Worm (Caenorhabditis elegans) whole organism, L3 larva: Measurements from ENCODE around the gene nspc-5.
A peak's percentile ranks its signal among the peaks of the same experiment; 100 is the strongest.

Experiments used
- R02D3.7 ChIP-seq: fragments of 150-350 bp; optimal IDR thresholded peaks from 2 replicates; lab custom pipeline; 2014; ENCODE audit warnings: missing biosample characterization, missing genetic modification characterization
- ZK546.5 ChIP-seq: sonication (generic microtip); optimal IDR thresholded peaks from 2 replicates; lab custom pipeline; 2017; ENCODE audit warnings: missing biosample characterization, missing genetic modification characterization
- aly-2 ChIP-seq: fragments of 150-350 bp; optimal IDR thresholded peaks from 2 replicates; lab custom pipeline; 2014; ENCODE audit warnings: missing biosample characterization, missing genetic modification characterization
- ama-1 ChIP-seq: fragments of 150-350 bp; optimal IDR thresholded peaks from 2 replicates; lab custom pipeline; 2018
- ceh-16 ChIP-seq: sonication (generic microtip); optimal IDR thresholded peaks from 2 replicates; lab custom pipeline; 2017; ENCODE audit warnings: missing biosample characterization, missing genetic modification characterization
- ceh-28 ChIP-seq: fragments of 150-350 bp; optimal IDR thresholded peaks from 2 replicates; lab custom pipeline; 2014; ENCODE audit warnings: missing biosample characterization, missing genetic modification reagents, missing genetic modification characterization
- ceh-82 ChIP-seq: fragments of 150-350 bp; optimal IDR thresholded peaks from 2 replicates; lab custom pipeline; 2014; ENCODE audit warnings: missing biosample characterization, missing genetic modification characterization
- ceh-9 ChIP-seq: sonication (generic microtip); optimal IDR thresholded peaks from 2 replicates; lab custom pipeline; 2018; ENCODE audit warnings: missing biosample characterization, missing genetic modification characterization
- daf-12 ChIP-seq: fragments of 150-350 bp; optimal IDR thresholded peaks from 2 replicates; lab custom pipeline; 2014; ENCODE audit warnings: missing biosample characterization, missing genetic modification reagents, missing genetic modification characterization
- egl-27 ChIP-seq: sonication (generic microtip); optimal IDR thresholded peaks from 4 replicates; lab custom pipeline; 2017; ENCODE audit warnings: missing biosample characterization, missing genetic modification reagents, missing genetic modification characterization
- egl-5 ChIP-seq: fragments of 150-350 bp; optimal IDR thresholded peaks from 2 replicates; lab custom pipeline; 2017; ENCODE audit warnings: missing biosample characterization, missing genetic modification reagents, missing genetic modification characterization, inconsistent platforms
- elt-1 ChIP-seq: fragments of 150-350 bp; optimal IDR thresholded peaks from 2 replicates; lab custom pipeline; 2014; ENCODE audit warnings: missing biosample characterization, missing genetic modification characterization
- elt-2 ChIP-seq: sonication (generic microtip); optimal IDR thresholded peaks from 2 replicates; lab custom pipeline; 2016; ENCODE audit warnings: missing genetic modification reagents, mild to moderate bottlenecking, missing genetic modification characterization, missing compliant biosample characterization
- elt-3 ChIP-seq, 3 experiments: fragments of 150-350 bp in 1 of 3; sonication (generic microtip) in 2 of 3; optimal IDR thresholded peaks; 2 replicates in 2 of 3; 4 replicates in 1 of 3; lab custom pipeline; 2014 to 2017; ENCODE audit warnings: missing biosample characterization in 3 of 3, missing genetic modification characterization in 3 of 3
- eor-1 ChIP-seq, 2 experiments: fragments of 150-350 bp; optimal IDR thresholded peaks; 2 replicates each; lab custom pipeline; 2014 to 2018; ENCODE audit warnings: missing biosample characterization in 2 of 2, missing genetic modification characterization in 2 of 2
- fkh-10 ChIP-seq: sonication (generic microtip); optimal IDR thresholded peaks from 2 replicates; lab custom pipeline; 2017; ENCODE audit warnings: missing biosample characterization, missing genetic modification reagents, missing genetic modification characterization
- fkh-2 ChIP-seq: fragments of 150-350 bp; optimal IDR thresholded peaks from 2 replicates; lab custom pipeline; 2014; ENCODE audit warnings: missing biosample characterization, missing genetic modification reagents, missing genetic modification characterization
- fos-1 ChIP-seq: fragments of 150-350 bp; optimal IDR thresholded peaks from 2 replicates; lab custom pipeline; 2014; ENCODE audit warnings: missing biosample characterization, missing genetic modification characterization
- hmg-11 ChIP-seq: sonication (generic microtip); optimal IDR thresholded peaks from 2 replicates; lab custom pipeline; 2016; ENCODE audit warnings: missing genetic modification characterization, missing compliant biosample characterization
- jun-1 ChIP-seq: fragments of 150-350 bp; optimal IDR thresholded peaks from 2 replicates; lab custom pipeline; 2014; ENCODE audit warnings: missing biosample characterization, missing genetic modification reagents, missing genetic modification characterization
- lin-15B ChIP-seq: fragments of 150-350 bp; optimal IDR thresholded peaks from 2 replicates; lab custom pipeline; 2014; ENCODE audit warnings: missing biosample characterization, missing genetic modification characterization
- lin-39 ChIP-seq: fragments of 150-350 bp; optimal IDR thresholded peaks from 2 replicates; lab custom pipeline; 2018; ENCODE audit warnings: missing biosample characterization, missing genetic modification reagents, missing genetic modification characterization
- lsy-12 ChIP-seq: sonication (generic microtip); optimal IDR thresholded peaks from 2 replicates; lab custom pipeline; 2016; ENCODE audit warnings: mild to moderate bottlenecking, missing genetic modification characterization, missing compliant biosample characterization
- mdl-1 ChIP-seq: fragments of 150-350 bp; optimal IDR thresholded peaks from 2 replicates; lab custom pipeline; 2014; ENCODE audit warnings: missing biosample characterization, missing genetic modification characterization
- mml-1 ChIP-seq: fragments of 150-350 bp; sonication (generic microtip); optimal IDR thresholded peaks from 3 replicates; lab custom pipeline; 2014; ENCODE audit warnings: missing biosample characterization, missing genetic modification characterization
- nfya-1 ChIP-seq: sonication (generic microtip); optimal IDR thresholded peaks from 2 replicates; lab custom pipeline; 2017; ENCODE audit warnings: missing genetic modification characterization, mild to moderate bottlenecking, missing compliant biosample characterization, antibody characterized with exemption, moderate library complexity; ENCODE audit not compliant: insufficient read depth
- nhr-11 ChIP-seq: fragments of 150-350 bp; optimal IDR thresholded peaks from 2 replicates; lab custom pipeline; 2014; ENCODE audit warnings: missing biosample characterization, missing genetic modification characterization
- nhr-12 ChIP-seq: fragments of 150-350 bp; optimal IDR thresholded peaks from 2 replicates; lab custom pipeline; 2014; ENCODE audit warnings: missing biosample characterization, missing genetic modification characterization
- nhr-23 ChIP-seq: fragments of 150-350 bp; optimal IDR thresholded peaks from 2 replicates; lab custom pipeline; 2014; ENCODE audit warnings: missing biosample characterization, missing genetic modification reagents, missing genetic modification characterization
- nhr-237 ChIP-seq: fragments of 150-350 bp; optimal IDR thresholded peaks from 2 replicates; lab custom pipeline; 2014; ENCODE audit warnings: missing biosample characterization, missing genetic modification characterization
- nhr-25 ChIP-seq: sonication (generic microtip); optimal IDR thresholded peaks from 2 replicates; lab custom pipeline; 2017; ENCODE audit warnings: missing biosample characterization, missing genetic modification characterization
- nhr-28 ChIP-seq: fragments of 150-350 bp; optimal IDR thresholded peaks from 2 replicates; lab custom pipeline; 2014; ENCODE audit warnings: missing biosample characterization, missing genetic modification characterization
- nhr-43 ChIP-seq: sonication (generic microtip); optimal IDR thresholded peaks from 2 replicates; lab custom pipeline; 2016; ENCODE audit warnings: mild to moderate bottlenecking, missing genetic modification characterization, missing compliant biosample characterization; ENCODE audit not compliant: poor library complexity, severe bottlenecking
- nhr-67 ChIP-seq: fragments of 150-350 bp; optimal IDR thresholded peaks from 2 replicates; lab custom pipeline; 2014; ENCODE audit warnings: missing biosample characterization, missing genetic modification characterization
- nhr-76 ChIP-seq: fragments of 150-350 bp; sonication (generic microtip); optimal IDR thresholded peaks from 5 replicates; lab custom pipeline; 2014; ENCODE audit warnings: missing biosample characterization, missing genetic modification characterization
- nhr-77 ChIP-seq: fragments of 150-350 bp; optimal IDR thresholded peaks from 2 replicates; lab custom pipeline; 2014; ENCODE audit warnings: missing biosample characterization, missing genetic modification characterization
- pha-4 ChIP-seq: fragments of 150-350 bp; optimal IDR thresholded peaks from 2 replicates; lab custom pipeline; 2014; ENCODE audit warnings: missing biosample characterization, missing genetic modification reagents, missing genetic modification characterization
- pqm-1 ChIP-seq: fragments of 150-350 bp; optimal IDR thresholded peaks from 2 replicates; lab custom pipeline; 2017; ENCODE audit warnings: missing biosample characterization, missing genetic modification characterization, inconsistent platforms
- sea-2 ChIP-seq: fragments of 150-350 bp; sonication (generic microtip); optimal IDR thresholded peaks from 4 replicates; lab custom pipeline; 2014; ENCODE audit warnings: missing biosample characterization, missing genetic modification reagents, missing genetic modification characterization
- skn-1 ChIP-seq: fragments of 150-350 bp; optimal IDR thresholded peaks from 2 replicates; lab custom pipeline; 2014; ENCODE audit warnings: missing biosample characterization, missing genetic modification characterization
- snpc-4 ChIP-seq: fragments of 150-350 bp; optimal IDR thresholded peaks from 2 replicates; lab custom pipeline; 2014; ENCODE audit warnings: missing biosample characterization, missing genetic modification characterization
- tbx-2 ChIP-seq: sonication (generic microtip); optimal IDR thresholded peaks from 2 replicates; lab custom pipeline; 2016; ENCODE audit warnings: mild to moderate bottlenecking, missing genetic modification characterization, missing compliant biosample characterization
- unc-39 ChIP-seq: sonication (generic microtip); optimal IDR thresholded peaks from 4 replicates; lab custom pipeline; 2017; ENCODE audit warnings: missing biosample characterization, missing genetic modification characterization
- unc-62 ChIP-seq: fragments of 150-350 bp; sonication (generic microtip); optimal IDR thresholded peaks from 4 replicates; lab custom pipeline; 2014; ENCODE audit warnings: missing biosample characterization, missing genetic modification reagents, missing genetic modification characterization
- zag-1 ChIP-seq: fragments of 150-350 bp; optimal IDR thresholded peaks from 2 replicates; lab custom pipeline; 2014; ENCODE audit warnings: missing biosample characterization, missing genetic modification characterization
- ztf-11 ChIP-seq: fragments of 150-350 bp; optimal IDR thresholded peaks from 2 replicates; lab custom pipeline; 2014; ENCODE audit warnings: missing biosample characterization, missing genetic modification characterization
- ztf-4 ChIP-seq: fragments of 150-350 bp; optimal IDR thresholded peaks from 2 replicates; lab custom pipeline; 2014; ENCODE audit warnings: missing biosample characterization, missing genetic modification characterization

The nspc-5 gene

DNA sequence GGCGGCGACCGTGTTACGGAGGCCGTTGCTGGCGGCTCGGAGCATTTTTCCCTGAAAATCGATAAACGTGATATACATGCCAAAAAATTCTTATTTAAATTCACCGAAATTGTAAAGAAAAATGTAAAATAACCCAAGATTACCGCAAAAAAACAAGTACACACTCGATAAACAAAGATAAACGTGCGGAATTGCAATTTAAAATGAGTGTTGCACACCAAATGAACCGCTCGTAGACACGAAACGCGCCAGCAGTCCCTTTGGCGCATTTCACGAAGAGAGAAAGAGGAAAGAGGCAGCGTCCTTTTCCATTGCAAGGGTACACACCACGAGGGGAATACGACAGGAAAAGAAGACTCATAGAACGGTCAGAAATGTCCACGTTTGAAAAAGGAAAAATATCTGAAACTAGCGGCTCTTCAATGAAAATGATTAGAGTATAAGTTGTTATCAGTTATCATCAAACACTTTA lies 7.5 kb downstream of the nspc-5 start, which contains the start of gene sdha-1:
Gene sdha-1, minus strand, starts transcription at position 51 of the 472 bp plus-strand sequence.
- TF ChIP-seq nhr-25 (tag; lab: Kevin White, UChicago) (peak; percentile 91), tbx-2 (tag; lab: Kevin White, UChicago) (peak; percentile 61), nhr-76 (tag; lab: Kevin White, UChicago) (no peak), sea-2 (GFP tag; lab: Kevin White, UChicago) (no peak), nhr-43 (tag; lab: Kevin White, UChicago) (peak; percentile 57), lsy-12 (tag; lab: Kevin White, UChicago) (peak; percentile 67), mdl-1 (tag; lab: Kevin White, UChicago) (peak; percentile 44), ztf-11 (tag; lab: Kevin White, UChicago) (no peak), nhr-12 (tag; lab: Kevin White, UChicago) (no peak), ztf-4 (peak; percentile 35), nhr-28 (tag; lab: Kevin White, UChicago) (no peak), egl-5 (peak; percentile 72), ceh-28 (tag; lab: Kevin White, UChicago) (peak; percentile 65), ceh-82 (tag; lab: Kevin White, UChicago) (no peak), daf-12 (no peak), nhr-67 (tag; lab: Kevin White, UChicago) (no peak), nhr-11 (tag; lab: Kevin White, UChicago) (no peak), aly-2 (tag; lab: Kevin White, UChicago) (no peak), unc-39 (tag; lab: Kevin White, UChicago) (no peak), fkh-2 (no peak), nfya-1 (tag; lab: Kevin White, UChicago) (peak; percentile 88), lin-15B (tag; lab: Kevin White, UChicago) (peak; percentile 79), pqm-1 (tag; lab: Kevin White, UChicago) (peak; percentile 67), jun-1 (tag; lab: Kevin White, UChicago) (peak; percentile 81), nhr-237 (tag; lab: Kevin White, UChicago) (no peak), eor-1 (tag; optimal IDR thresholded peaks at IDR 0.05; lab: Kevin White, UChicago) (no peak), elt-2 (peak; percentile 91), ZK546.5 (tag; lab: Kevin White, UChicago) (no peak), pha-4 (tag; lab: Kevin White, UChicago) (peak; percentile 94), nhr-23 (tag; lab: Kevin White, UChicago) (peak; percentile 87), mml-1 (no peak), lin-39 (peak; percentile 82), fkh-10 (GFP tag; lab: Kevin White, UChicago) (peak; percentile 4), hmg-11 (tag; lab: Kevin White, UChicago) (peak; percentile 75), ceh-9 (tag; lab: Kevin White, UChicago) (no peak), fos-1 (tag; lab: Kevin White, UChicago) (peak; percentile 51), nhr-77 (tag; lab: Kevin White, UChicago) (no peak), elt-3 (tag; optimal IDR thresholded peaks at IDR 0.05; lab: Kevin White, UChicago) (no peak), elt-1 (tag; lab: Kevin White, UChicago) (peak; percentile 40), ama-1 (lab: Kevin White, UChicago) (peak; percentile 69), ceh-16 (tag; lab: Kevin White, UChicago) (no peak), unc-62 (GFP tag; lab: Kevin White, UChicago) (no peak), egl-27 (tag; lab: Kevin White, UChicago) (peak; percentile 75), R02D3.7 (tag; lab: Kevin White, UChicago) (peak; percentile 28), skn-1 (peak; percentile 48), zag-1 (tag; lab: Kevin White, UChicago) (no peak), snpc-4 (peak; percentile 89)
